Fruit fly (Drosophila melanogaster) whole organism, embryonic: ENCODE data around the gene CG5509.

ENCODE experiments used
- ATbp ChIP-seq: fragments of 200-800 bp; sonication (Bioruptor generic); optimal IDR thresholded peaks from 2 replicates; lab custom pipeline; 2017; ENCODE audit warnings: missing biosample characterization, mild to moderate bottlenecking, missing genetic modification characterization, missing genetic modification reagents
- BEAF-32 ChIP-seq: fragments of 200-800 bp; sonication (Bioruptor generic); optimal IDR thresholded peaks from 3 replicates; lab custom pipeline; 2017; ENCODE audit warnings: missing biosample characterization, missing genetic modification characterization, mild to moderate bottlenecking, moderate library complexity, missing genetic modification reagents
- CG10147 ChIP-seq: fragments of 200-800 bp; sonication (Bioruptor generic); optimal IDR thresholded peaks from 2 replicates; lab custom pipeline; 2019; ENCODE audit warnings: missing biosample characterization, mild to moderate bottlenecking, missing genetic modification characterization, moderate library complexity
- CG10565 ChIP-seq: fragments of 200-800 bp; sonication (Bioruptor generic); optimal IDR thresholded peaks from 3 replicates; lab custom pipeline; 2016; ENCODE audit warnings: missing biosample characterization, mild to moderate bottlenecking, missing genetic modification characterization
- CG12155 ChIP-seq: fragments of 200-800 bp; sonication (Bioruptor generic); optimal IDR thresholded peaks from 3 replicates; lab custom pipeline; 2016; ENCODE audit warnings: missing biosample characterization, missing genetic modification characterization
- CG12299 ChIP-seq: fragments of 200-800 bp; sonication (Bioruptor generic); optimal IDR thresholded peaks from 2 replicates; lab custom pipeline; 2018; ENCODE audit warnings: missing biosample characterization, mild to moderate bottlenecking, missing genetic modification characterization
- CG12391 ChIP-seq: fragments of 200-800 bp; sonication (Bioruptor generic); optimal IDR thresholded peaks from 3 replicates; lab custom pipeline; 2018; ENCODE audit warnings: missing biosample characterization, mild to moderate bottlenecking, missing genetic modification characterization, moderate library complexity
- CG12659 ChIP-seq: fragments of 200-800 bp; sonication (Bioruptor generic); optimal IDR thresholded peaks from 3 replicates; lab custom pipeline; 2017; ENCODE audit warnings: mild to moderate bottlenecking, missing biosample characterization, missing genetic modification reagents, missing genetic modification characterization
- CG13123 ChIP-seq: fragments of 200-800 bp; sonication (Bioruptor generic); optimal IDR thresholded peaks from 2 replicates; lab custom pipeline; 2016; ENCODE audit warnings: missing biosample characterization, missing genetic modification characterization
- CG13287 ChIP-seq: fragments of 200-800 bp; sonication (Bioruptor generic); IDR thresholded peaks from 2 replicates; pipeline ENCODE4 v1.3.6; 2022; ENCODE audit warnings: missing biosample characterization, missing genetic modification characterization; ENCODE audit not compliant: partially characterized antibody
- CG13775 ChIP-seq: fragments of 200-800 bp; sonication (Bioruptor generic); optimal IDR thresholded peaks from 3 replicates; lab custom pipeline; 2017; ENCODE audit warnings: missing biosample characterization, mild to moderate bottlenecking, missing genetic modification characterization
- CG13894 ChIP-seq: fragments of 200-800 bp; sonication (Bioruptor generic); optimal IDR thresholded peaks from 3 replicates; lab custom pipeline; 2018; ENCODE audit warnings: missing biosample characterization, mild to moderate bottlenecking, missing genetic modification characterization, moderate library complexity
- CG1602 ChIP-seq: fragments of 200-800 bp; sonication (Bioruptor generic); optimal IDR thresholded peaks from 3 replicates; lab custom pipeline; 2016; ENCODE audit warnings: missing biosample characterization, missing genetic modification characterization
- CG18262 ChIP-seq: fragments of 200-800 bp; optimal IDR thresholded peaks from 3 replicates; lab custom pipeline; 2019; ENCODE audit warnings: missing biosample characterization, mild to moderate bottlenecking, missing genetic modification characterization, moderate library complexity
- CG2116 ChIP-seq: fragments of 200-800 bp; sonication (Bioruptor generic); optimal IDR thresholded peaks from 3 replicates; lab custom pipeline; 2018; ENCODE audit warnings: missing biosample characterization, mild to moderate bottlenecking, missing genetic modification characterization
- CG30403 ChIP-seq: fragments of 200-800 bp; sonication (Bioruptor generic); optimal IDR thresholded peaks from 3 replicates; lab custom pipeline; 2016; ENCODE audit warnings: missing biosample characterization, missing genetic modification characterization
- CG3281 ChIP-seq: fragments of 200-800 bp; sonication (Bioruptor generic); optimal IDR thresholded peaks from 3 replicates; lab custom pipeline; 2017; ENCODE audit warnings: missing biosample characterization, mild to moderate bottlenecking, missing genetic modification characterization
- CG33557 ChIP-seq: fragments of 200-800 bp; sonication (Bioruptor generic); optimal IDR thresholded peaks from 2 replicates; lab custom pipeline; 2019; ENCODE audit warnings: missing biosample characterization, mild to moderate bottlenecking, missing genetic modification characterization, moderate library complexity
- CG34422 ChIP-seq: fragments of 200-800 bp; sonication (Bioruptor generic); IDR thresholded peaks from 3 replicates; pipeline ENCODE4 v1.3.6; 2022; ENCODE audit warnings: missing biosample characterization, missing genetic modification characterization
- CG4328 ChIP-seq: fragments of 200-800 bp; sonication (Bioruptor generic); optimal IDR thresholded peaks from 3 replicates; lab custom pipeline; 2017; ENCODE audit warnings: missing biosample characterization, missing genetic modification reagents, missing genetic modification characterization
- CG4617 ChIP-seq: fragments of 200-800 bp; sonication (Bioruptor generic); optimal IDR thresholded peaks from 3 replicates; lab custom pipeline; 2016; ENCODE audit warnings: missing biosample characterization, missing genetic modification characterization, borderline replicate concordance
- CG5180 ChIP-seq: fragments of 200-800 bp; sonication (Bioruptor generic); optimal IDR thresholded peaks from 3 replicates; lab custom pipeline; 2017; ENCODE audit warnings: missing biosample characterization, missing genetic modification characterization, mild to moderate bottlenecking, moderate library complexity, missing genetic modification reagents
- CG7963 ChIP-seq: fragments of 200-800 bp; sonication (Bioruptor generic); IDR thresholded peaks from 3 replicates; pipeline ENCODE4 v1.3.6; 2022; ENCODE audit warnings: missing biosample characterization, missing genetic modification characterization; ENCODE audit not compliant: partially characterized antibody
- CG8924 ChIP-seq: fragments of 200-800 bp; optimal IDR thresholded peaks from 3 replicates; lab custom pipeline; 2019; ENCODE audit warnings: missing biosample characterization, mild to moderate bottlenecking, missing genetic modification characterization, moderate library complexity
- CG9797 ChIP-seq: fragments of 200-800 bp; sonication (Bioruptor generic); optimal IDR thresholded peaks from 3 replicates; lab custom pipeline; 2018; ENCODE audit warnings: missing biosample characterization, mild to moderate bottlenecking, missing genetic modification characterization
- CG9817 ChIP-seq: fragments of 200-800 bp; sonication (Bioruptor generic); optimal IDR thresholded peaks from 2 replicates; lab custom pipeline; 2018; ENCODE audit warnings: missing biosample characterization, mild to moderate bottlenecking, missing genetic modification characterization, moderate library complexity
- CG9932 ChIP-seq: fragments of 200-800 bp; sonication (Bioruptor generic); IDR thresholded peaks from 2 replicates; pipeline ENCODE4 v1.3.6; 2022; ENCODE audit warnings: missing biosample characterization, missing genetic modification characterization
- Doc3 ChIP-seq: fragments of 200-800 bp; sonication (Bioruptor generic); IDR thresholded peaks from 3 replicates; pipeline ENCODE4 v1.3.6; 2022; ENCODE audit warnings: missing biosample characterization, missing genetic modification characterization; ENCODE audit not compliant: partially characterized antibody
- HHEX ChIP-seq: fragments of 200-800 bp; sonication (Bioruptor generic); optimal IDR thresholded peaks from 3 replicates; lab custom pipeline; 2017; ENCODE audit warnings: missing biosample characterization, mild to moderate bottlenecking, missing genetic modification characterization, missing genetic modification reagents
- Hand ChIP-seq: fragments of 200-800 bp; sonication (Bioruptor generic); optimal IDR thresholded peaks from 2 replicates; lab custom pipeline; 2017; ENCODE audit warnings: mild to moderate bottlenecking, missing biosample characterization, missing genetic modification reagents, missing genetic modification characterization
- Hr3 ChIP-seq: fragments of 200-800 bp; sonication (Bioruptor generic); optimal IDR thresholded peaks from 3 replicates; lab custom pipeline; 2016; ENCODE audit warnings: missing biosample characterization, missing genetic modification characterization
- MBD-R2 ChIP-seq: fragments of 200-800 bp; sonication (Bioruptor generic); IDR thresholded peaks from 2 replicates; pipeline ENCODE4 v1.3.6; 2022; ENCODE audit warnings: missing biosample characterization, missing genetic modification characterization
- NK7.1 ChIP-seq: fragments of 200-800 bp; sonication (Bioruptor generic); optimal IDR thresholded peaks from 3 replicates; lab custom pipeline; 2016; ENCODE audit warnings: missing biosample characterization, missing genetic modification characterization
- Oli ChIP-seq: fragments of 200-800 bp; sonication (Bioruptor generic); optimal IDR thresholded peaks from 2 replicates; lab custom pipeline; 2018; ENCODE audit warnings: missing biosample characterization, mild to moderate bottlenecking, missing genetic modification characterization, moderate library complexity
- Scr ChIP-seq: fragments of 200-800 bp; sonication (Bioruptor generic); IDR thresholded peaks from 2 replicates; pipeline ENCODE4 v1.3.6; 2022; ENCODE audit warnings: missing biosample characterization, missing genetic modification characterization; ENCODE audit not compliant: partially characterized antibody
- Sin3A ChIP-seq: fragments of >200 bp; optimal IDR thresholded peaks from 2 replicates; lab custom pipeline; 2018
- amos ChIP-seq: fragments of 200-800 bp; sonication (Bioruptor generic); IDR thresholded peaks from 2 replicates; pipeline ENCODE4 v1.3.6; 2022; ENCODE audit warnings: missing biosample characterization, missing genetic modification characterization; ENCODE audit not compliant: partially characterized antibody
- dan ChIP-seq: fragments of 200-800 bp; sonication (Bioruptor generic); IDR thresholded peaks from 2 replicates; pipeline ENCODE4 v1.3.6; 2022; ENCODE audit warnings: missing biosample characterization, missing genetic modification characterization
- fd3F ChIP-seq: fragments of 200-800 bp; sonication (Bioruptor generic); optimal IDR thresholded peaks from 2 replicates; lab custom pipeline; 2018; ENCODE audit warnings: missing biosample characterization, mild to moderate bottlenecking, missing genetic modification characterization, moderate library complexity
- gsb ChIP-seq: fragments of 200-800 bp; sonication (Bioruptor generic); IDR thresholded peaks from 2 replicates; pipeline ENCODE4 v1.3.6; 2022; ENCODE audit warnings: missing biosample characterization, missing genetic modification characterization
- h ChIP-seq: fragments of >200 bp; optimal IDR thresholded peaks from 2 replicates; lab custom pipeline; 2017
- kni ChIP-seq: fragments of 200-800 bp; sonication (Bioruptor generic); optimal IDR thresholded peaks from 3 replicates; lab custom pipeline; 2017; ENCODE audit warnings: mild to moderate bottlenecking, missing biosample characterization, missing genetic modification reagents, missing genetic modification characterization
- lmd ChIP-seq: fragments of 200-800 bp; sonication (Bioruptor generic); IDR thresholded peaks from 2 replicates; pipeline ENCODE4 v1.3.6; 2022; ENCODE audit warnings: missing biosample characterization, missing genetic modification characterization
- mld ChIP-seq: fragments of 200-800 bp; sonication (Bioruptor generic); IDR thresholded peaks from 3 replicates; pipeline ENCODE4 v1.3.6; 2022; ENCODE audit warnings: missing biosample characterization, missing genetic modification characterization; ENCODE audit not compliant: partially characterized antibody
- slp2 ChIP-seq: fragments of 200-800 bp; sonication (Bioruptor generic); optimal IDR thresholded peaks from 2 replicates; lab custom pipeline; 2016; ENCODE audit warnings: missing biosample characterization, missing genetic modification characterization
- ssp ChIP-seq: fragments of 200-800 bp; sonication (Bioruptor generic); IDR thresholded peaks from 2 replicates; pipeline ENCODE4 v1.3.6; 2022; ENCODE audit warnings: missing biosample characterization, missing genetic modification characterization
- trem ChIP-seq: fragments of 200-800 bp; optimal IDR thresholded peaks from 3 replicates; lab custom pipeline; 2019; ENCODE audit warnings: missing biosample characterization, mild to moderate bottlenecking, missing genetic modification characterization, moderate library complexity
- wdn ChIP-seq: fragments of 200-800 bp; sonication (Bioruptor generic); IDR thresholded peaks from 2 replicates; pipeline ENCODE4 v1.3.6; 2022; ENCODE audit warnings: missing biosample characterization, missing genetic modification characterization
- yki ChIP-seq: fragments of >200 bp; optimal IDR thresholded peaks from 3 replicates; lab custom pipeline; 2018
- zen ChIP-seq: fragments of 200-800 bp; sonication (Bioruptor generic); optimal IDR thresholded peaks from 3 replicates; lab custom pipeline; 2018; ENCODE audit warnings: missing biosample characterization, mild to moderate bottlenecking, missing genetic modification characterization, moderate library complexity

Gene CG5509

DNA sequence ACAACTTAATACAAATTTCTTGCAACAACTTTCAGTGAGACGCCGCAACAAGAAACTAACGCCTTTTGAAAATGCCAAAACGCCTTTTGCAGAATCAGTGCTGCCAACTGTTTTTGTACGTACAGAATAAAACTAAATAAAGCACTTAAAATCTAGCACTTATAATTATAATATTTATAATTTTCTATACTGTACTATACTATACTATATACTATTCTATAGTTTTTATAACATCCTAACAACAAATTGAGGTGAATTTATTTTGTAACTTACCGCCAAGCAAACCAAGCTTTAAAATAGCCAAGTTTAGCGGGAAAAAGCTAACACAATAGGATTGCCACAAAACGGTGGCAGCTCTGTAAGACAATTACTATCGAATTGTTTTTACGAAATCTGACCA is 18.5 kb upstream of the CG5509 start, which contains the start of the genes Aos1 and Srlp (continued):
- TF ChIP-seq zen (tag; lab: Kevin White, UChicago) = peak; percentile 63
- no peak for TF ChIP-seq Hand
- TF ChIP-seq CG5180 (GFP tag; lab: Kevin White, UChicago) = no peak
- peak; percentile 20 for TF ChIP-seq CG12299
- TF ChIP-seq CG1602 (GFP tag; lab: Kevin White, UChicago) = peak; percentile 3
- TF ChIP-seq BEAF-32 (GFP tag; lab: Kevin White, UChicago) = peak; percentile 61
- peak; percentile 37; the same call in 1 of the 2 replicates for TF ChIP-seq lmd (GFP tag; lab: Robert Waterston, UW)
- peak; percentile 43 for TF ChIP-seq CG12155
- TF ChIP-seq CG30403 = peak; percentile 73
- TF ChIP-seq dan (GFP tag; lab: Robert Waterston, UW) = no peak
- peak; percentile 63 for TF ChIP-seq CG13894 (tag; lab: Kevin White, UChicago)
- TF ChIP-seq mld (GFP tag; lab: Robert Waterston, UW) = no peak
- peak; percentile 66 for TF ChIP-seq Hr3
- TF ChIP-seq CG13123 (GFP tag; lab: Kevin White, UChicago) = peak; percentile 19
- TF ChIP-seq ssp (GFP tag; lab: Robert Waterston, UW) = no peak
- peak; percentile 63 for TF ChIP-seq CG9797
- peak; percentile 50; the same call in 1 of the 2 replicates for TF ChIP-seq Scr
- no peak for TF ChIP-seq CG10565
- TF ChIP-seq CG13287 (GFP tag; lab: Robert Waterston, UW) = peak; percentile 35; the same call in 1 of the 2 replicates
- peak; percentile 69 for TF ChIP-seq CG9817 (tag; lab: Kevin White, UChicago)
- peak; percentile 56 for TF ChIP-seq CG13775
- TF ChIP-seq trem (tag; lab: Kevin White, UChicago) = peak; percentile 99
- no peak for TF ChIP-seq ATbp (GFP tag; lab: Kevin White, UChicago)
- peak; percentile 81 for TF ChIP-seq CG12659 (GFP tag; lab: Kevin White, UChicago)
- peak; percentile 75 for TF ChIP-seq CG8924
- TF ChIP-seq yki (lab: Kevin White, UChicago) = no peak
- TF ChIP-seq CG4617 = peak; percentile 72
- TF ChIP-seq wdn (GFP tag; lab: Robert Waterston, UW) = no peak
- peak; percentile 81 for TF ChIP-seq CG12391
- peak; percentile 59 for TF ChIP-seq CG2116
- TF ChIP-seq slp2 (GFP tag; lab: Kevin White, UChicago) = no peak
- TF ChIP-seq gsb (GFP tag; lab: Robert Waterston, UW) = no peak
- TF ChIP-seq CG33557 (GFP tag; lab: Kevin White, UChicago) = peak; percentile 34
- peak; percentile 66 for TF ChIP-seq CG18262
- TF ChIP-seq Oli (tag; lab: Kevin White, UChicago) = no peak
- peak; percentile 69 for TF ChIP-seq MBD-R2 (GFP tag; lab: Robert Waterston, UW)
- peak; percentile 69 for TF ChIP-seq CG9932 (GFP tag; lab: Robert Waterston, UW)
- TF ChIP-seq kni (GFP tag; lab: Kevin White, UChicago) = no peak
- TF ChIP-seq CG34422 (GFP tag; lab: Robert Waterston, UW) = no peak
- TF ChIP-seq CG3281 (GFP tag; lab: Kevin White, UChicago) = peak; percentile 50
- TF ChIP-seq h (lab: Kevin White, UChicago) = no peak
- peak; percentile 62 for TF ChIP-seq CG10147
- no peak for TF ChIP-seq Doc3
- peak; percentile 17 for TF ChIP-seq HHEX (GFP tag; lab: Kevin White, UChicago)
- TF ChIP-seq CG4328 (GFP tag; lab: Kevin White, UChicago) = peak; percentile 12
- no peak for TF ChIP-seq CG7963
- peak; percentile 44 for TF ChIP-seq Sin3A (lab: Kevin White, UChicago)
- TF ChIP-seq fd3F (GFP tag; lab: Kevin White, UChicago) = peak; percentile 42
- no peak for TF ChIP-seq NK7.1 (GFP tag; lab: Kevin White, UChicago)
- TF ChIP-seq amos (GFP tag; lab: Robert Waterston, UW) = peak; percentile 12; the same call in 1 of the 2 replicates
